Fruit fly (Drosophila melanogaster): Measurements from ENCODE around the gene CG10208.

Gene CG10208

DNA sequence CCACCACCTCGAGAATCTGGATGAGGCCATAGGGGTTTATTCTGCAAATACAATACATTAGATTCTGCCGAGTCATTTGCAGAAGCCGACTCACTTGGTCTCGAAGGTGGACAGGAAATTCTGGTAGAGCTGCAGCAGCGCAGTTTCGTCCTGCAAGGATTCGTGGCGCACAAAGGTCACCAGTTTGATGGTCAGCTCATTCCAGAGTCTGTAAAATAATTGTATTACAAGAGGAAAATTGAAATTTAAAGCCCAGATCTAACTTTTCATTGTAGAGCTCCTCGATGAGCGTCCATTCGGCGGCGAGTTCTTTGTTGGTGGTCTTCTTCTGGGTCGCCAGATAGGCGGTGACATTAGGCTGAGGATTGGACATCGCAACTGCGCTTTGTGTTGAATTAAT is 41.4 kb downstream of the CG10208 start:
- no peak for TF ChIP-seq CG9139 (GFP tag; optimal IDR thresholded peaks at IDR 0.05)
- no peak for TF ChIP-seq CG8632 (GFP tag; optimal IDR thresholded peaks at IDR 0.05)
- no peak for TF ChIP-seq cyc (GFP tag; optimal IDR thresholded peaks at IDR 0.05)
- no peak for TF ChIP-seq Gug (GFP tag; IDR thresholded peaks at IDR 0.05)
- TF ChIP-seq achi (GFP tag; optimal IDR thresholded peaks at IDR 0.05): no peak
- TF ChIP-seq acj6 (GFP tag; optimal IDR thresholded peaks at IDR 0.05): no peak
- TF ChIP-seq CG6792 (GFP tag; optimal IDR thresholded peaks at IDR 0.05): no peak
- no peak for TF ChIP-seq salr (GFP tag; optimal IDR thresholded peaks at IDR 0.05)
- TF ChIP-seq CG11902 (GFP tag; optimal IDR thresholded peaks at IDR 0.05): no peak
- TF ChIP-seq ss (GFP tag; optimal IDR thresholded peaks at IDR 0.05): no peak
- TF ChIP-seq fkh (GFP tag; optimal IDR thresholded peaks at IDR 0.05): no peak

DNA sequence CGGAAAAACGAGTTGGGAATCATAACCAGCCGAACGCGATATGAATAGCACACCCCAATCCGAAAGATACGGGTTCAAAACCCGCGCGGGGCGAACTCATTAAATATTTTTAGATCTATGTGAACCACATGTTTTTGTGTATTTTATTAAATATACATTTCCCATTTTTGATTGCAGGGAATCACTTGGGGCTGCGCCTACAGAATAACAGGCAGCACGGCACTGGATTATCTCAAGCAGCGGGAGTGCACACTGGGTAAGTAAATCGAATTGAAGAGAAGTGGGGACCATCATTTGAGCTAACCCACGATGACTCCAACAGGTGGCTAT is 43.5 kb downstream of the CG10208 start:
- TF ChIP-seq svp (GFP tag): peak; percentile 74
- TF ChIP-seq Hr38 (GFP tag; optimal IDR thresholded peaks at IDR 0.05): no peak
- TF ChIP-seq Sox14 (GFP tag; optimal IDR thresholded peaks at IDR 0.05): no peak
- no peak for TF ChIP-seq CG3032 (tag; optimal IDR thresholded peaks at IDR 0.05)

dm6 chr3R:23729632-23730471 is 44.1 kb downstream of the CG10208 start:
- TF ChIP-seq Met (GFP tag; optimal IDR thresholded peaks at IDR 0.05): no peak
- no peak for TF ChIP-seq CG4318 (GFP tag; optimal IDR thresholded peaks at IDR 0.05)
- peak; percentile 25 for TF ChIP-seq CG3919 (GFP tag; optimal IDR thresholded peaks at IDR 0.05)
- peak; percentile 63 for TF ChIP-seq CG6808 (GFP tag; optimal IDR thresholded peaks at IDR 0.05)
- TF ChIP-seq topi (GFP tag; optimal IDR thresholded peaks at IDR 0.05): no peak
- no peak for TF ChIP-seq Hr39 (GFP tag; optimal IDR thresholded peaks at IDR 0.05)
- no peak for TF ChIP-seq Hr4 (GFP tag; optimal IDR thresholded peaks at IDR 0.05)
- no peak for TF ChIP-seq salr (GFP tag; optimal IDR thresholded peaks at IDR 0.05)
- TF ChIP-seq CG32006 (GFP tag; optimal IDR thresholded peaks at IDR 0.05): peak; percentile 22
- no peak for TF ChIP-seq Hr38 (GFP tag; optimal IDR thresholded peaks at IDR 0.05)
- peak; percentile 59 to 67 for TF ChIP-seq ss (GFP tag; optimal IDR thresholded peaks at IDR 0.05)
- peak; percentile 42; the same call in 1 of the 2 replicates for TF ChIP-seq CG15336 (GFP tag; IDR thresholded peaks at IDR 0.05)
- no peak for TF ChIP-seq Smox (GFP tag; optimal IDR thresholded peaks at IDR 0.05)
- peak; percentile 52 for TF ChIP-seq dsx (GFP tag; optimal IDR thresholded peaks at IDR 0.05; ENCODE audit: poor library complexity, severe bottlenecking)
- no peak for TF ChIP-seq achi (GFP tag; optimal IDR thresholded peaks at IDR 0.05)
- TF ChIP-seq Sox15 (GFP tag; optimal IDR thresholded peaks at IDR 0.05): no peak
- TF ChIP-seq fd85E (GFP tag; optimal IDR thresholded peaks at IDR 0.05): no peak
- no peak for TF ChIP-seq Gug (GFP tag; IDR thresholded peaks at IDR 0.05)
- peak; percentile 40; the same call in 1 of the 3 replicates for TF ChIP-seq CG6163 (GFP tag; IDR thresholded peaks at IDR 0.05)
- no peak for TF ChIP-seq CG11902 (GFP tag; optimal IDR thresholded peaks at IDR 0.05)
- no peak for TF ChIP-seq CG11762 (GFP tag; optimal IDR thresholded peaks at IDR 0.05; ENCODE audit: insufficient read depth)
- no peak for TF ChIP-seq OdsH (GFP tag; optimal IDR thresholded peaks at IDR 0.05)
- TF ChIP-seq svp (GFP tag): peak; percentile 88
- TF ChIP-seq CG8632 (GFP tag; optimal IDR thresholded peaks at IDR 0.05): no peak
- no peak for TF ChIP-seq CG8319 (GFP tag; optimal IDR thresholded peaks at IDR 0.05)
- peak; percentile 26 for TF ChIP-seq Lpt (GFP tag; optimal IDR thresholded peaks at IDR 0.05)
- TF ChIP-seq CG10631 (GFP tag; optimal IDR thresholded peaks at IDR 0.05): no peak
- TF ChIP-seq CG31627 (GFP tag; optimal IDR thresholded peaks at IDR 0.05): no peak
- TF ChIP-seq CG16779 (tag; optimal IDR thresholded peaks at IDR 0.05): peak; percentile 41
- TF ChIP-seq Sox14 (GFP tag; optimal IDR thresholded peaks at IDR 0.05): peak; percentile 95
- no peak for TF ChIP-seq CG7368 (GFP tag; optimal IDR thresholded peaks at IDR 0.05)
- no peak for TF ChIP-seq CG3032 (tag; optimal IDR thresholded peaks at IDR 0.05)
- peak; percentile 59 for TF ChIP-seq Eip75B (GFP tag; optimal IDR thresholded peaks at IDR 0.05)
- peak; percentile 15 for TF ChIP-seq spab (GFP tag; optimal IDR thresholded peaks at IDR 0.05)
- TF ChIP-seq Eip78C (GFP tag): peak; percentile 84
- TF ChIP-seq CG1621 (tag; optimal IDR thresholded peaks at IDR 0.05): peak; percentile 91
- TF ChIP-seq Eip93F (GFP tag; optimal IDR thresholded peaks at IDR 0.05): peak; percentile 61
- TF ChIP-seq CG6792 (GFP tag; optimal IDR thresholded peaks at IDR 0.05): no peak
- TF ChIP-seq CG6854 (GFP tag; optimal IDR thresholded peaks at IDR 0.05): peak; percentile 70
- no peak for TF ChIP-seq Ets96B (tag; optimal IDR thresholded peaks at IDR 0.05)
- peak; percentile 32 for TF ChIP-seq CG6276 (GFP tag; optimal IDR thresholded peaks at IDR 0.05)
- no peak for TF ChIP-seq CG34406 (GFP tag; optimal IDR thresholded peaks at IDR 0.05)

Measured in whole organism, prepupa.